Fruit fly (Drosophila melanogaster) whole organism, adult: Measurements from ENCODE around the gene CG12985.

Experiments
- CG11617 ChIP-seq: fragments of 200-800 bp; sonication (Bioruptor generic); optimal IDR thresholded peaks from 2 replicates; lab custom pipeline; 2017; ENCODE audit warnings: mild to moderate bottlenecking, missing biosample characterization, missing genetic modification reagents, missing genetic modification characterization
- CG12768 ChIP-seq: fragments of 200-800 bp; sonication (Bioruptor generic); optimal IDR thresholded peaks from 2 replicates; lab custom pipeline; 2017; ENCODE audit warnings: missing biosample characterization, missing genetic modification characterization, mild to moderate bottlenecking, moderate library complexity, missing genetic modification reagents
- CG1620 ChIP-seq: fragments of 200-800 bp; sonication (Bioruptor generic); optimal IDR thresholded peaks from 2 replicates; lab custom pipeline; 2016; ENCODE audit warnings: missing biosample characterization, missing genetic modification characterization
- CG7045 ChIP-seq: fragments of 200-800 bp; sonication (Bioruptor generic); optimal IDR thresholded peaks from 2 replicates; lab custom pipeline; 2017; ENCODE audit warnings: missing biosample characterization, mild to moderate bottlenecking, missing genetic modification characterization
- Crg-1 ChIP-seq: fragments of 200-800 bp; sonication (Bioruptor generic); optimal IDR thresholded peaks from 2 replicates; lab custom pipeline; 2016; ENCODE audit warnings: missing biosample characterization, missing genetic modification characterization
- Hr96 ChIP-seq: fragments of 200-800 bp; sonication (Bioruptor generic); optimal IDR thresholded peaks from 2 replicates; lab custom pipeline; 2016; ENCODE audit warnings: missing biosample characterization, missing genetic modification characterization
- cic ChIP-seq: fragments of 200-800 bp; sonication (Bioruptor generic); optimal IDR thresholded peaks from 2 replicates; lab custom pipeline; 2017; ENCODE audit warnings: missing biosample characterization, mild to moderate bottlenecking, missing genetic modification characterization, moderate library complexity
- cnc ChIP-seq, 2 experiments: fragments of >200 bp; optimal IDR thresholded peaks; 2 replicates each; lab custom pipeline; 2017
- kay ChIP-seq: fragments of 200-800 bp; sonication (Bioruptor generic); peaks from one replicate; lab custom pipeline; 2016; ENCODE audit warnings: missing biosample characterization, missing genetic modification characterization, borderline replicate concordance
- ovo ChIP-seq: fragments of 200-800 bp; sonication (Bioruptor generic); optimal IDR thresholded peaks from 2 replicates; lab custom pipeline; 2016; ENCODE audit warnings: missing biosample characterization, missing genetic modification characterization

dm6 chrX:17882769-17883168 is 749 bp upstream of the CG12985 start:
- TF ChIP-seq CG1620 (no peak), Hr96 (GFP tag; lab: Kevin White, UChicago) (no peak), CG7045 (no peak), ovo (GFP tag; lab: Kevin White, UChicago) (no peak), CG12768 (GFP tag; lab: Kevin White, UChicago) (no peak), cnc (optimal IDR thresholded peaks at IDR 0.05; lab: Kevin White, UChicago) (no peak), cic (no peak), CG11617 (no peak), kay (no peak), Crg-1 (no peak)
